Fruit fly (Drosophila melanogaster) whole organism, pupa: ENCODE data around the gene Prosalpha6.

ENCODE experiments used
- CG13204 ChIP-seq: fragments of 200-800 bp; sonication (Bioruptor generic); optimal IDR thresholded peaks from 2 replicates; lab custom pipeline; 2018; ENCODE audit warnings: missing biosample characterization, mild to moderate bottlenecking, missing genetic modification characterization, moderate library complexity
- Snoo ChIP-seq: fragments of 200-800 bp; sonication (Bioruptor generic); optimal IDR thresholded peaks from 3 replicates; lab custom pipeline; 2017; ENCODE audit warnings: missing biosample characterization, mild to moderate bottlenecking, missing genetic modification characterization, inconsistent platforms

DNA sequence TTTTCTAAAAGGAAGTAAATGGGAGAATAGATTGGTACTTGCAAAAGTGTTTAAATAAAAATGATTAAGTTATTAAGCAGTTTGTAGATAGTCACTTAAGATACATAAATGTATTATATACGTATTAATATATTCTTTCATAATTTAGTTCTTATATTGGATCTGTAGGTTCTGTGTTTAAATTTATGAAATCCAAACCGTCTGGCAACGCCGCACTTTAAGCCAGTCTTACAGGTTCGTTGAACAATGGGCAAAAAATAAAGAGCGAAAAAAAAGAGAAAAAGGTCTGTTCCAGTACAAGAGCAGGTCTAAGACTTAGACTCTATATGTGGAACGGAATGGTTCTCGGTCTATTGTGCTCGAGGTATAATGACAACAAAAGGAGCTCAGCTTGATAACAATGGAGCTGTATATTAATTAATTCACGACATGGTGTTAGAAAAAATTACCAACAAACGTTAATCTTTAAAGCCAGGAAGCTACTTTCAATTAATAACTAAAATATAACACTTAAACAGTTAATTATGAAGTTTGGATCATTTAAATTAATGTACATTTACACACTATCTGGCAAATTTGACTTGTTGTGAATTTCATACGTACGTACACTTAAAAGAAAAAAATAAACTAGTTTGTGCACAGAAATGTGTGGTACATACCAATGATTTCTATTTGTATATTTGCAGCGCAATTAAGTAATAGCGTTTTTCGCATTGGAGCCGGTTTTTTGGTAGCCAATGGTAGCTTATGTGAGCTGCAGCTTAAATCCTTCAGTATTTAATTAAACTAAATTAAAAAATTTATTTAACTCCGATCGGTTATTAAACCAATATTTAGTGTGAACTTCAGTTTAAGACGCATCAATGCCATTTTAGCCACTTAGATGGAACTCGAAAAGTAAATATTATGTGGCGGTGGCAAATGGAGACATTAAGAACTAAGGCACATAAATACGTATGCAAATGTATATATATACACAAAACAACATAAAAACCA is 12.1 kb upstream of the Prosalpha6 start, which contains the start of gene CG5731:
- TF ChIP-seq Snoo (tag; lab: Kevin White, UChicago) (no peak), CG13204 (no peak)
